Fruit fly (Drosophila melanogaster) whole organism, prepupa: Measurements from ENCODE around the gene CG32817.

ENCODE experiments used
- Blimp-1 ChIP-seq: fragments of 200-800 bp; sonication (Bioruptor generic); optimal IDR thresholded peaks from 3 replicates; lab custom pipeline; 2017; ENCODE audit warnings: missing biosample characterization, missing genetic modification characterization, mild to moderate bottlenecking, moderate library complexity, missing genetic modification reagents
- CG11762 ChIP-seq: fragments of 200-800 bp; sonication (Bioruptor generic); optimal IDR thresholded peaks from 3 replicates; lab custom pipeline; 2016; ENCODE audit warnings: missing biosample characterization, missing genetic modification characterization; ENCODE audit not compliant: insufficient read depth
- CG1621 ChIP-seq: fragments of 200-800 bp; sonication (Bioruptor generic); optimal IDR thresholded peaks from 3 replicates; lab custom pipeline; 2018; ENCODE audit warnings: missing biosample characterization, mild to moderate bottlenecking, missing genetic modification characterization
- CG16779 ChIP-seq: fragments of 200-800 bp; sonication (Bioruptor generic); optimal IDR thresholded peaks from 3 replicates; lab custom pipeline; 2017; ENCODE audit warnings: missing biosample characterization, mild to moderate bottlenecking, missing genetic modification characterization
- CG3919 ChIP-seq: fragments of 200-800 bp; sonication (Bioruptor generic); optimal IDR thresholded peaks from 3 replicates; lab custom pipeline; 2016; ENCODE audit warnings: missing biosample characterization, missing genetic modification characterization
- CG4318 ChIP-seq: fragments of 200-800 bp; sonication (Bioruptor generic); optimal IDR thresholded peaks from 3 replicates; lab custom pipeline; 2017; ENCODE audit warnings: missing biosample characterization, mild to moderate bottlenecking, missing genetic modification characterization
- CG6163 ChIP-seq: fragments of 200-800 bp; sonication (Bioruptor generic); IDR thresholded peaks from 3 replicates; pipeline ENCODE4 v1.3.6; 2022; ENCODE audit warnings: missing biosample characterization, missing genetic modification characterization
- CG6276 ChIP-seq: fragments of 200-800 bp; sonication (Bioruptor generic); optimal IDR thresholded peaks from 2 replicates; lab custom pipeline; 2017; ENCODE audit warnings: missing biosample characterization, mild to moderate bottlenecking, missing genetic modification characterization
- CG6854 ChIP-seq: fragments of 200-800 bp; sonication (Bioruptor generic); optimal IDR thresholded peaks from 2 replicates; lab custom pipeline; 2017; ENCODE audit warnings: missing biosample characterization, mild to moderate bottlenecking, missing genetic modification characterization
- CG8119 ChIP-seq: fragments of 200-800 bp; sonication (Bioruptor generic); IDR thresholded peaks from 3 replicates; pipeline ENCODE4 v1.3.6; 2022; ENCODE audit warnings: missing biosample characterization, missing genetic modification characterization
- CG8319 ChIP-seq: fragments of 200-800 bp; sonication (Bioruptor generic); optimal IDR thresholded peaks from 3 replicates; lab custom pipeline; 2016; ENCODE audit warnings: missing biosample characterization, missing genetic modification characterization
- CG9139 ChIP-seq: fragments of 200-800 bp; sonication (Bioruptor generic); optimal IDR thresholded peaks from 3 replicates; lab custom pipeline; 2017; ENCODE audit warnings: missing biosample characterization, mild to moderate bottlenecking, missing genetic modification characterization
- Eip78C ChIP-seq: fragments of 200-800 bp; sonication (Bioruptor generic); peaks from one replicate; lab custom pipeline; 2016; ENCODE audit warnings: missing biosample characterization, missing genetic modification characterization
- Eip93F ChIP-seq: fragments of 200-800 bp; sonication (Bioruptor generic); optimal IDR thresholded peaks from 2 replicates; lab custom pipeline; 2016; ENCODE audit warnings: missing biosample characterization, mild to moderate bottlenecking, missing genetic modification characterization
- Ets96B ChIP-seq: fragments of 200-800 bp; optimal IDR thresholded peaks from 2 replicates; lab custom pipeline; 2019; ENCODE audit warnings: missing biosample characterization, mild to moderate bottlenecking, missing genetic modification characterization, moderate library complexity
- Hr38 ChIP-seq: sonication (Bioruptor generic); optimal IDR thresholded peaks from 2 replicates; lab custom pipeline; 2016; ENCODE audit warnings: missing biosample characterization, missing genetic modification characterization
- Hr39 ChIP-seq: fragments of 200-800 bp; sonication (Bioruptor generic); optimal IDR thresholded peaks from 2 replicates; lab custom pipeline; 2016; ENCODE audit warnings: missing biosample characterization, missing genetic modification characterization
- Lpt ChIP-seq: fragments of 200-800 bp; sonication (Bioruptor generic); optimal IDR thresholded peaks from 3 replicates; lab custom pipeline; 2016; ENCODE audit warnings: missing biosample characterization, missing genetic modification characterization
- Met ChIP-seq: fragments of 200-800 bp; sonication (Bioruptor generic); optimal IDR thresholded peaks from 3 replicates; lab custom pipeline; 2016; ENCODE audit warnings: missing biosample characterization, missing genetic modification characterization
- Sox102F ChIP-seq: fragments of 200-800 bp; sonication (Bioruptor generic); optimal IDR thresholded peaks from 2 replicates; lab custom pipeline; 2016; ENCODE audit warnings: missing biosample characterization, mild to moderate bottlenecking, missing genetic modification characterization
- Sox14 ChIP-seq: fragments of 200-800 bp; sonication (Bioruptor generic); optimal IDR thresholded peaks from 3 replicates; lab custom pipeline; 2016; ENCODE audit warnings: missing biosample characterization, missing genetic modification characterization
- achi ChIP-seq: fragments of 200-800 bp; sonication (Bioruptor generic); optimal IDR thresholded peaks from 3 replicates; lab custom pipeline; 2016; ENCODE audit warnings: missing biosample characterization, missing genetic modification characterization
- dac ChIP-seq: fragments of 200-800 bp; sonication (Bioruptor generic); optimal IDR thresholded peaks from 2 replicates; lab custom pipeline; 2017; ENCODE audit warnings: missing biosample characterization, mild to moderate bottlenecking, missing genetic modification characterization
- dsx ChIP-seq: fragments of 200-800 bp; optimal IDR thresholded peaks from 3 replicates; lab custom pipeline; 2019; ENCODE audit warnings: missing biosample characterization, mild to moderate bottlenecking, missing genetic modification characterization, moderate library complexity; ENCODE audit not compliant: poor library complexity, severe bottlenecking
- eg ChIP-seq: fragments of 200-800 bp; sonication (Bioruptor generic); IDR thresholded peaks from 3 replicates; pipeline ENCODE4 v1.3.6; 2022; ENCODE audit warnings: missing biosample characterization, missing genetic modification characterization
- fd59A ChIP-seq: fragments of 200-800 bp; sonication (Bioruptor generic); optimal IDR thresholded peaks from 2 replicates; lab custom pipeline; 2017; ENCODE audit warnings: missing biosample characterization, mild to moderate bottlenecking, missing genetic modification characterization, missing genetic modification reagents
- fkh ChIP-seq: fragments of 200-800 bp; sonication (Bioruptor generic); optimal IDR thresholded peaks from 3 replicates; lab custom pipeline; 2017; ENCODE audit warnings: missing biosample characterization, mild to moderate bottlenecking, missing genetic modification characterization, moderate library complexity
- salr ChIP-seq, 2 experiments: fragments of 200-800 bp; sonication (Bioruptor generic); optimal IDR thresholded peaks; 3 replicates each; lab custom pipeline; 2016 to 2018; ENCODE audit warnings: missing biosample characterization in 2 of 2, missing genetic modification characterization in 2 of 2, mild to moderate bottlenecking in 1 of 2
- spab ChIP-seq: fragments of 200-800 bp; sonication (Bioruptor generic); optimal IDR thresholded peaks from 2 replicates; lab custom pipeline; 2017; ENCODE audit warnings: missing biosample characterization, mild to moderate bottlenecking, missing genetic modification characterization, missing genetic modification reagents
- svp ChIP-seq: fragments of 200-800 bp; sonication (Bioruptor generic); peaks from one replicate; lab custom pipeline; 2016; ENCODE audit warnings: missing biosample characterization, missing genetic modification characterization
- vri ChIP-seq: fragments of 200-800 bp; sonication (Bioruptor generic); optimal IDR thresholded peaks from 3 replicates; lab custom pipeline; 2016; ENCODE audit warnings: missing biosample characterization, mild to moderate bottlenecking, missing genetic modification characterization

CG32817 gene

DNA sequence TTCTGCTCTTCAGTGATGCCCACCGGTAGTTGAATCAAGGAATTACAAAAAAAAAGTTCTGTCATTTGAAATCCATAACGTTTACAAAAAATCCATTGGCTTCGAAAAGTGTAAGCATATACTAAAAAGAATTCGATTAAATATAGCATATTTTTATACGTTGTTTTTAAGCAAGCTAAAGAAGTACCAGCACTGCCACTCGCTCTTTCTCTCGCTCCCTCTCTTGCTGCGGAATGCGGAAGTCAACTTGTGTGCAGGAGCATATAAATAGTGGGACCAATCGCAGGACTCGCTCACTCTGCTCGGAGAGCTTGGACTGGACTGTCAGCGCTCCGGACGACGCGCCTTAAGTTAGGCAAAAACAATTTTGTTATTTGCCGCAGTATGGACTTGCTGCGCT is 15.7 kb downstream of the CG32817 start, which contains the start of gene CG17778:
TSS of gene CG17778 (plus strand) at position 8 of the 400 bp plus-strand sequence.
- TF ChIP-seq eg (GFP tag; lab: Robert Waterston, UW) (peak; percentile 40; the same call in 1 of the 3 replicates), CG8119 (GFP tag; lab: Robert Waterston, UW) (peak; percentile 14; the same call in 1 of the 3 replicates), Hr38 (GFP tag; lab: Kevin White, UChicago) (no peak), CG6854 (peak; percentile 15), CG8319 (GFP tag; lab: Kevin White, UChicago) (no peak), CG6276 (no peak), Eip78C (GFP tag; lab: Kevin White, UChicago) (peak; percentile 64), Ets96B (tag; lab: Kevin White, UChicago) (peak; percentile 0), CG6163 (GFP tag; lab: Robert Waterston, UW) (peak; percentile 37; the same call in 2 of the 3 replicates), achi (no peak), CG11762 (GFP tag; lab: Kevin White, UChicago) (no peak)

DNA sequence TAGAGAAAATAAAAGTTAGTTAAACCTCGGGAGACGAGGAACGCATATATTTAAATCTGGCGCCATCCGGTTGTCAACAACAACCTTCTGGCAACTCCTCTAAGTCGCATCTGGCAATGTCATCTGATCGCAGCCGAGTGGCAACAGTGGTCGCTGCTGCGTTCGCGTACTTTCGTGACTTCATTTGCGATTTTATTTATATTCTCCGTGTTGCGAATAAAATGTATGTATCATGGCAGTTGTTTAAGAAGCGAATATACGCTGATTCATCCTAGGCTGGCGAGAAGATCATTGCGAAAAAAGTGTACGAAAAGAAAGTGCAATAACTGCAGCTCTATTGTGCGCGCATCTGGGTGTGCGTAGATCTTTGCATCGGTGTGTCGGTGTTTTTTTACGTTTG is 17.5 kb downstream of the CG32817 start, which contains the start of gene svr:
TSS of gene svr (plus strand) at position 121 of the 400 bp plus-strand sequence.
- TF ChIP-seq fd59A, result no peak
- no peak for TF ChIP-seq CG8119 (GFP tag; lab: Robert Waterston, UW)
- peak; percentile 36 for TF ChIP-seq achi
- peak; percentile 37 for TF ChIP-seq svp
- peak; percentile 33 for TF ChIP-seq CG1621 (tag; lab: Kevin White, UChicago)
- no peak for TF ChIP-seq Hr39 (GFP tag; lab: Kevin White, UChicago)
- TF ChIP-seq dsx (GFP tag; lab: Kevin White, UChicago), result peak; percentile 11
- peak; percentile 0 for TF ChIP-seq Sox14 (GFP tag; lab: Kevin White, UChicago)
- TF ChIP-seq fkh (GFP tag; lab: Kevin White, UChicago), result peak; percentile 84
- TF ChIP-seq CG3919 (GFP tag; lab: Kevin White, UChicago), result no peak

DNA sequence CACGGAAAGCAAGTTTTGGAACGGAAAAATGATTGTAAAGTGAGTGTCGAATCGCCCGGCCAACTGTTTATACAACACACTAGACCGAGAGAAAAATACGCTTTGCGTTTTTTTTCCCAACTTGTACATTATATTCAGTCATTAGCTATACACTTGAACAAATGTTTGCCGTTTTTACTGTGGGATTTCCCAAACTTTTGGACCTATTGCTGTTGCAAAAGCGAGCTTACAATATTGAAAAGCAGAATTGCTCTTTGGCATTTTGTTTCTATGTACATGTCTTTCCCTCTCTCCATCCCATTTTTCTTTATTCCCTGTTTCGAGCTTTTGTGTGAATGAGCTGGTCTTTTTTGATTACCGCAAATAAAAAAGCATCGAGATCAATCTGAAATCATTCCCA is 18.6 kb downstream of the CG32817 start:
- no peak for TF ChIP-seq Lpt (GFP tag; lab: Kevin White, UChicago)
- peak; percentile 89 for TF ChIP-seq svp
- TF ChIP-seq fkh (GFP tag; lab: Kevin White, UChicago), result no peak
- no peak for TF ChIP-seq dac (GFP tag; lab: Kevin White, UChicago)
- no peak for TF ChIP-seq CG9139 (GFP tag; lab: Kevin White, UChicago)
- no peak for TF ChIP-seq vri (GFP tag; lab: Kevin White, UChicago)

DNA sequence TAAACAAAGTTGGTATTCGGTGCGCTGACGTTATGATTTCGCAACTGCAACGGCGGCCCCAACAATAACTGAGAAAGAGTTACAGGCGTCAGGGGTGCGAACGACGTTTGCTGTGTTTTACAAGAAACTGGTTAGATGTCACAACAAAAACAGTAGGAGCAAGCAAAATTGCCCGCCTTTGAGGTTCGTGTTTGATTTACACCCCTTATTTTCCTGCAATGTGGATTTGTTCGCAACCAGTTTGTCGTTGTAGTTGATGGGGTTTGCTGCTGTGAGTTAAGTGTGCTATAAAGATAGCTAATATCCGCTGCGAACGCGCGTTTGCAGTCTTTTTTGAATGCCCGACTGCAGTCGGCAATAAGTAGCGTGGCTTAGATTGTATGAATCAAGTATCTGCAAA is 19.6 kb downstream of the CG32817 start:
- TF ChIP-seq CG4318 (no peak), achi (no peak), Blimp-1 (no peak), Eip93F (GFP tag; lab: Kevin White, UChicago) (no peak), CG6276 (no peak), Hr39 (GFP tag; lab: Kevin White, UChicago) (no peak), fkh (GFP tag; lab: Kevin White, UChicago) (no peak), Sox14 (GFP tag; lab: Kevin White, UChicago) (no peak), Met (GFP tag; lab: Kevin White, UChicago) (no peak), Sox102F (no peak), spab (GFP tag; lab: Kevin White, UChicago) (no peak)

DNA sequence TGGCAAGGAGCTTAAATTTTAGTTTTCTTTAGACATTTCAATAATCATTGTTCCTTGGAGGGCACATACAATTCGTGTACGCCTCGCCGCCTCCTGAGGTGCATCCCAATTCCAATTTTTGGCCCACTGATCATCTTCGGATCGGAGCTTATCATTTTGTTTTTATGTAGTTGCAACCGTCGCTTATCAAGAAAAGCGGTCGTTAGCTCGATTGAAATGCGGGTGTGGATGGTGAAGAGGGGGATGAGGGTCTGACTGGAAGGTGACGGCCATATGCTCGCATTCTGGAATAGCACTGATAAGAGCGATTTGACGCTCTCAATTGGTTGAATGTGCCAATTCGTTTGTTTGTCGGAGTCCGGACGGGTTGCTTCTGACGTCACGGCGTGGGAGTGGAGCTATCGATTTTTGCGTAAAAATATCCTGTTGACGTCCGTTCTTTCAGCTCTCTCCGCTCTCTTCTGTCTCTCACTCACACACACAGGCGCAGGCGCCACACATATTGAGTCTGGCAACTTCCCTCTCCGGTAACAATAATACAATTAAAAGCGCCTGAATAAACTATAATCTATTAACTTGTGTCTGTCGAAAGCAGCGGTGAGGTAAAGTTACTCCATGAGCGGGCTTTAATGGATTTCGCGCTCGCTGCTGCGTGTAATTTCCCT is 20.2 kb downstream of the CG32817 start:
- no peak for TF ChIP-seq CG16779 (tag; lab: Kevin White, UChicago)
- peak; percentile 82 for TF ChIP-seq svp
- no peak for TF ChIP-seq salr (GFP tag; optimal IDR thresholded peaks at IDR 0.05; lab: Kevin White, UChicago)
